Worm (Caenorhabditis elegans): ENCODE results near the gene AH10.2.

Gene AH10.2

ce11 chrV:14179947-14180346 lies 23.4 kb downstream of the AH10.2 start, which contains the start of gene ZC376.8:
Gene ZC376.8, plus strand, starts transcription at chrV:14180247.
- TF ChIP-seq nhr-237 (tag; optimal IDR thresholded peaks at IDR 0.05) (no peak), daf-12 (tag; optimal IDR thresholded peaks at IDR 0.05) (no peak), nhr-43 (tag; optimal IDR thresholded peaks at IDR 0.05; ENCODE audit: poor library complexity, severe bottlenecking) (no peak), lin-39 (tag; optimal IDR thresholded peaks at IDR 0.05) (no peak), egl-27 (tag; optimal IDR thresholded peaks at IDR 0.05) (no peak), elt-1 (tag; optimal IDR thresholded peaks at IDR 0.05) (no peak), pha-4 (tag; optimal IDR thresholded peaks at IDR 0.05) (no peak), nhr-67 (tag; optimal IDR thresholded peaks at IDR 0.05) (no peak), R02D3.7 (tag; optimal IDR thresholded peaks at IDR 0.05) (no peak), pqm-1 (tag; optimal IDR thresholded peaks at IDR 0.05) (no peak), zag-1 (tag; optimal IDR thresholded peaks at IDR 0.05) (no peak), ceh-82 (tag; optimal IDR thresholded peaks at IDR 0.05) (no peak), ceh-9 (tag; optimal IDR thresholded peaks at IDR 0.05) (no peak), nhr-12 (tag; optimal IDR thresholded peaks at IDR 0.05) (no peak)

- TF ChIP-seq elt-1 (tag; optimal IDR thresholded peaks at IDR 0.05) (no peak), jun-1 (tag; optimal IDR thresholded peaks at IDR 0.05) (no peak), nfya-1 (tag; optimal IDR thresholded peaks at IDR 0.05; ENCODE audit: insufficient read depth) (no peak), daf-12 (tag; optimal IDR thresholded peaks at IDR 0.05) (no peak), nhr-12 (tag; optimal IDR thresholded peaks at IDR 0.05) (no peak), lin-15B (tag; optimal IDR thresholded peaks at IDR 0.05) (no peak), ztf-11 (tag; optimal IDR thresholded peaks at IDR 0.05) (no peak), sea-2 (GFP tag; optimal IDR thresholded peaks at IDR 0.05) (no peak), unc-62 (GFP tag; optimal IDR thresholded peaks at IDR 0.05) (no peak), egl-27 (tag; optimal IDR thresholded peaks at IDR 0.05) (no peak), fos-1 (tag; optimal IDR thresholded peaks at IDR 0.05) (no peak), ZK546.5 (tag; optimal IDR thresholded peaks at IDR 0.05) (no peak), skn-1 (tag; optimal IDR thresholded peaks at IDR 0.05) (no peak), nhr-76 (tag; optimal IDR thresholded peaks at IDR 0.05) (no peak), ceh-28 (tag; optimal IDR thresholded peaks at IDR 0.05) (no peak), ceh-9 (tag; optimal IDR thresholded peaks at IDR 0.05) (no peak)
Observed at ce11 chrV:14182860-14183259, 26.3 kb downstream of the AH10.2 start, which contains the start of gene cest-2.3. Gene cest-2.3, minus strand, starts transcription at chrV:14182960.

DNA sequence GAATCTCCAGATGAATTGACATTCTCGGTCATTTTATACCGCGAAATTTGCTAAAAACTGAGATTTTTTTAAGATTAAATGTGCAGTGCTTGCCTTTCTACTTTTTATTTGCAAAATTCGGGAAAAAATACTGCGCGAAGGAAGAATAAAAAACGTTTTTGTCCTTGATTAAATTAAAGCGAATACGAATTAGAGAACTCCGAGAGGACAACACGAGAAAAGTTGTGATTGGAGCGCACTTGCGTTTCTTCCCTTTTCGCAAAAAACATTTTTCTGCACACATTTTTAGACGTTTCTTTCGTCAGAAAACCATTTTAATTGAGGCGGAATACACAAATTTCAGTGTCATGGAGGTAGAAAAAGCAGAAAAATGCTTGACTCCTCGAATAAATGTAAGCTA lies 28.9 kb downstream of the AH10.2 start, which contains the start of the genes trm-1 and ints-2:
Gene trm-1, minus strand, starts transcription at position 175 of the 400 bp plus-strand sequence.
Gene ints-2, plus strand, starts transcription at position 249 of the 400 bp plus-strand sequence.
- no peak for TF ChIP-seq daf-12 (tag; optimal IDR thresholded peaks at IDR 0.05)
- peak; percentile 47 for TF ChIP-seq R02D3.7 (tag; optimal IDR thresholded peaks at IDR 0.05)
- TF ChIP-seq ceh-9 (tag; optimal IDR thresholded peaks at IDR 0.05), result no peak
- TF ChIP-seq ceh-16 (tag; optimal IDR thresholded peaks at IDR 0.05), result no peak
- peak; percentile 3 for TF ChIP-seq egl-5 (tag; optimal IDR thresholded peaks at IDR 0.05)
- no peak for TF ChIP-seq nhr-11 (tag; optimal IDR thresholded peaks at IDR 0.05)
- no peak for TF ChIP-seq unc-39 (tag; optimal IDR thresholded peaks at IDR 0.05)
- TF ChIP-seq elt-2 (tag; optimal IDR thresholded peaks at IDR 0.05), result peak; percentile 21
- TF ChIP-seq fos-1 (tag; optimal IDR thresholded peaks at IDR 0.05), result no peak
- peak; percentile 66 for TF ChIP-seq lin-39 (tag; optimal IDR thresholded peaks at IDR 0.05)
- peak; percentile 57 for TF ChIP-seq fkh-10 (GFP tag; optimal IDR thresholded peaks at IDR 0.05)
- TF ChIP-seq nhr-12 (tag; optimal IDR thresholded peaks at IDR 0.05), result no peak
- peak; percentile 55 for TF ChIP-seq nhr-23 (tag; optimal IDR thresholded peaks at IDR 0.05)
- TF ChIP-seq pha-4 (tag; optimal IDR thresholded peaks at IDR 0.05), result peak; percentile 78
- peak; percentile 62 for TF ChIP-seq hmg-11 (tag; optimal IDR thresholded peaks at IDR 0.05)
- TF ChIP-seq unc-62 (GFP tag; optimal IDR thresholded peaks at IDR 0.05), result no peak
- TF ChIP-seq jun-1 (tag; optimal IDR thresholded peaks at IDR 0.05), result peak; percentile 32
- TF ChIP-seq lin-15B (tag; optimal IDR thresholded peaks at IDR 0.05), result peak; percentile 90
- TF ChIP-seq ztf-11 (tag; optimal IDR thresholded peaks at IDR 0.05), result no peak
- no peak for TF ChIP-seq sea-2 (GFP tag; optimal IDR thresholded peaks at IDR 0.05)
- TF ChIP-seq nhr-43 (tag; optimal IDR thresholded peaks at IDR 0.05; ENCODE audit: poor library complexity, severe bottlenecking), result peak; percentile 54
- TF ChIP-seq elt-3 (tag; optimal IDR thresholded peaks at IDR 0.05), result no peak
- no peak for TF ChIP-seq ceh-82 (tag; optimal IDR thresholded peaks at IDR 0.05)
- no peak for TF ChIP-seq mdl-1 (tag; optimal IDR thresholded peaks at IDR 0.05)
- no peak for TF ChIP-seq ZK546.5 (tag; optimal IDR thresholded peaks at IDR 0.05)
- TF ChIP-seq nfya-1 (tag; optimal IDR thresholded peaks at IDR 0.05; ENCODE audit: insufficient read depth), result peak; percentile 66
- peak; percentile 36 for TF ChIP-seq pqm-1 (tag; optimal IDR thresholded peaks at IDR 0.05)
- peak; percentile 2 for TF ChIP-seq ceh-28 (tag; optimal IDR thresholded peaks at IDR 0.05)
- TF ChIP-seq nhr-25 (tag; optimal IDR thresholded peaks at IDR 0.05), result peak; percentile 36
